Fruit fly (Drosophila melanogaster) whole organism, embryonic: ENCODE results near the gene dysc.

Experiments
- Adf1 ChIP-seq: fragments of 200-800 bp; sonication (Bioruptor generic); IDR thresholded peaks from 2 replicates; pipeline ENCODE4 v1.3.6; 2022; ENCODE audit warnings: missing biosample characterization, missing genetic modification characterization
- Asciz ChIP-seq: fragments of 200-800 bp; sonication (Bioruptor generic); optimal IDR thresholded peaks from 2 replicates; lab custom pipeline; 2017; ENCODE audit warnings: missing biosample characterization, mild to moderate bottlenecking, missing genetic modification characterization, missing genetic modification reagents
- Awh ChIP-seq: fragments of 200-800 bp; sonication (Bioruptor generic); IDR thresholded peaks from 2 replicates; pipeline ENCODE4, ENCODE4 v1.3.6; 2022; ENCODE audit warnings: missing biosample characterization, missing genetic modification characterization
- CG10366 ChIP-seq: fragments of 200-800 bp; sonication (Bioruptor generic); IDR thresholded peaks from 2 replicates; pipeline ENCODE4 v1.3.6; 2022; ENCODE audit warnings: missing biosample characterization, missing genetic modification characterization
- CG11504 ChIP-seq: fragments of 200-800 bp; sonication (Bioruptor generic); optimal IDR thresholded peaks from 3 replicates; lab custom pipeline; 2019; ENCODE audit warnings: missing biosample characterization, mild to moderate bottlenecking, missing genetic modification characterization, moderate library complexity
- CG12071 ChIP-seq: fragments of 200-800 bp; sonication (Bioruptor generic); optimal IDR thresholded peaks from 3 replicates; lab custom pipeline; 2018; ENCODE audit warnings: missing biosample characterization, mild to moderate bottlenecking, missing genetic modification characterization
- CG12769 ChIP-seq: fragments of 200-800 bp; sonication (Bioruptor generic); optimal IDR thresholded peaks from 2 replicates; lab custom pipeline; 2019; ENCODE audit warnings: missing biosample characterization, mild to moderate bottlenecking, missing genetic modification characterization, moderate library complexity
- CG13287 ChIP-seq: fragments of 200-800 bp; sonication (Bioruptor generic); IDR thresholded peaks from 2 replicates; pipeline ENCODE4 v1.3.6; 2022; ENCODE audit warnings: missing biosample characterization, missing genetic modification characterization; ENCODE audit not compliant: partially characterized antibody
- CG14014 ChIP-seq: fragments of 200-800 bp; sonication (Bioruptor generic); IDR thresholded peaks from 2 replicates; pipeline ENCODE4 v1.3.6; 2022; ENCODE audit warnings: missing biosample characterization, missing genetic modification characterization
- CG15514 ChIP-seq: fragments of 200-800 bp; sonication (Bioruptor generic); optimal IDR thresholded peaks from 3 replicates; lab custom pipeline; 2017; ENCODE audit warnings: missing biosample characterization, missing genetic modification characterization, mild to moderate bottlenecking, moderate library complexity, missing genetic modification reagents
- CG17328 ChIP-seq: fragments of 200-800 bp; sonication (Bioruptor generic); IDR thresholded peaks from 2 replicates; pipeline ENCODE4 v1.3.6; 2022; ENCODE audit warnings: missing biosample characterization, missing genetic modification characterization
- CG17361 ChIP-seq: fragments of 200-800 bp; sonication (Bioruptor generic); IDR thresholded peaks from 3 replicates; pipeline ENCODE4 v1.3.6; 2022; ENCODE audit warnings: missing biosample characterization, missing genetic modification characterization
- CG2199 ChIP-seq: fragments of 200-800 bp; sonication (Bioruptor generic); IDR thresholded peaks from 3 replicates; pipeline ENCODE4 v1.3.6; 2022; ENCODE audit warnings: missing biosample characterization, missing genetic modification characterization
- CG4854 ChIP-seq: fragments of 200-800 bp; sonication (Bioruptor generic); optimal IDR thresholded peaks from 2 replicates; lab custom pipeline; 2016; ENCODE audit warnings: missing biosample characterization, missing genetic modification characterization, inconsistent platforms
- CG5180 ChIP-seq: fragments of 200-800 bp; sonication (Bioruptor generic); optimal IDR thresholded peaks from 3 replicates; lab custom pipeline; 2017; ENCODE audit warnings: missing biosample characterization, missing genetic modification characterization, mild to moderate bottlenecking, moderate library complexity, missing genetic modification reagents
- CG6254 ChIP-seq: fragments of 200-800 bp; sonication (Bioruptor generic); optimal IDR thresholded peaks from 3 replicates; lab custom pipeline; 2017; ENCODE audit warnings: mild to moderate bottlenecking, missing biosample characterization, missing genetic modification reagents, missing genetic modification characterization
- CG6272 ChIP-seq: fragments of 200-800 bp; sonication (Bioruptor generic); IDR thresholded peaks from 2 replicates; pipeline ENCODE4 v1.3.6; 2022; ENCODE audit warnings: missing biosample characterization, missing genetic modification characterization
- CG6654 ChIP-seq: fragments of 200-800 bp; sonication (Bioruptor generic); optimal IDR thresholded peaks from 2 replicates; lab custom pipeline; 2017; ENCODE audit warnings: missing biosample characterization, mild to moderate bottlenecking, missing genetic modification characterization
- CG6765 ChIP-seq: fragments of 200-800 bp; sonication (Bioruptor generic); optimal IDR thresholded peaks from 3 replicates; lab custom pipeline; 2017; ENCODE audit warnings: missing biosample characterization, mild to moderate bottlenecking, missing genetic modification characterization
- CG7372 ChIP-seq: fragments of 200-800 bp; sonication (Bioruptor generic); IDR thresholded peaks from 2 replicates; pipeline ENCODE4 v1.3.6; 2022; ENCODE audit warnings: missing biosample characterization, missing genetic modification characterization
- CG8281 ChIP-seq: fragments of 200-800 bp; sonication (Bioruptor generic); optimal IDR thresholded peaks from 2 replicates; lab custom pipeline; 2018; ENCODE audit warnings: missing biosample characterization, mild to moderate bottlenecking, missing genetic modification characterization, moderate library complexity
- CG8388 ChIP-seq: fragments of 200-800 bp; sonication (Bioruptor generic); optimal IDR thresholded peaks from 2 replicates; lab custom pipeline; 2019; ENCODE audit warnings: missing biosample characterization, mild to moderate bottlenecking, missing genetic modification characterization, moderate library complexity
- CG8478 ChIP-seq: fragments of >200 bp; optimal IDR thresholded peaks from 2 replicates; lab custom pipeline; 2018
- CG8944 ChIP-seq: fragments of 200-800 bp; sonication (Bioruptor generic); optimal IDR thresholded peaks from 3 replicates; lab custom pipeline; 2016; ENCODE audit warnings: missing biosample characterization, missing genetic modification characterization
- Dek ChIP-seq: fragments of 200-800 bp; sonication (Bioruptor generic); optimal IDR thresholded peaks from 3 replicates; lab custom pipeline; 2019; ENCODE audit warnings: missing biosample characterization, mild to moderate bottlenecking, missing genetic modification characterization, moderate library complexity
- Doc2 ChIP-seq: fragments of 200-800 bp; sonication (Bioruptor generic); IDR thresholded peaks from 2 replicates; pipeline ENCODE4 v1.3.6; 2022; ENCODE audit warnings: missing biosample characterization, missing genetic modification characterization
- GATAe ChIP-seq: fragments of 200-800 bp; sonication (Bioruptor generic); conservative IDR thresholded peaks from 2 replicates; pipeline ENCODE4 v1.3.6; 2022; ENCODE audit warnings: missing biosample characterization, missing genetic modification characterization
- Gug ChIP-seq: fragments of 200-800 bp; sonication (Bioruptor generic); IDR thresholded peaks from 4 replicates; pipeline ENCODE4 v1.3.6; 2022; ENCODE audit warnings: missing biosample characterization, missing genetic modification characterization
- HLH3B ChIP-seq: fragments of 200-800 bp; sonication (Bioruptor generic); IDR thresholded peaks from 2 replicates; pipeline ENCODE4 v1.3.6; 2022; ENCODE audit warnings: missing biosample characterization, missing genetic modification characterization
- Jarid2 ChIP-seq: fragments of 200-800 bp; sonication (Bioruptor generic); optimal IDR thresholded peaks from 3 replicates; lab custom pipeline; 2017; ENCODE audit warnings: mild to moderate bottlenecking, missing biosample characterization, missing genetic modification reagents, missing genetic modification characterization
- Nf-YC ChIP-seq: fragments of 200-800 bp; optimal IDR thresholded peaks from 3 replicates; lab custom pipeline; 2019; ENCODE audit warnings: missing biosample characterization, mild to moderate bottlenecking, missing genetic modification characterization, moderate library complexity
- Pdp1 ChIP-seq, 2 experiments: fragments of 200-800 bp; sonication (Bioruptor generic); optimal IDR thresholded peaks; 3 replicates each; lab custom pipeline; 2016; ENCODE audit warnings: missing biosample characterization in 2 of 2, missing genetic modification characterization in 2 of 2, mild to moderate bottlenecking in 1 of 2, moderate library complexity in 1 of 2
- Ravus ChIP-seq: fragments of 200-800 bp; sonication (Bioruptor generic); IDR thresholded peaks from 2 replicates; pipeline ENCODE4 v1.3.6; 2022; ENCODE audit warnings: missing biosample characterization, missing genetic modification characterization
- Stat92E ChIP-seq, 3 experiments: fragments of >200 bp in 2 of 3; fragments of 200-800 bp in 1 of 3; sonication (Bioruptor generic) in 1 of 3; optimal IDR thresholded peaks; 2 replicates each; lab custom pipeline; 2017 to 2019; ENCODE audit warnings: missing biosample characterization in 3 of 3, missing genetic modification characterization in 3 of 3, mild to moderate bottlenecking in 1 of 3, moderate library complexity in 1 of 3
- TFAM ChIP-seq: fragments of 200-800 bp; sonication (Bioruptor generic); optimal IDR thresholded peaks from 2 replicates; lab custom pipeline; 2017; ENCODE audit warnings: missing biosample characterization, missing genetic modification characterization, inconsistent platforms
- ap ChIP-seq: fragments of 200-800 bp; sonication (Bioruptor generic); IDR thresholded peaks from 2 replicates; pipeline ENCODE4 v1.3.6; 2022; ENCODE audit warnings: missing biosample characterization, missing genetic modification characterization
- bcd ChIP-seq: fragments of 200-800 bp; sonication (Bioruptor generic); optimal IDR thresholded peaks from 2 replicates; lab custom pipeline; 2017; ENCODE audit warnings: missing biosample characterization, mild to moderate bottlenecking, missing genetic modification characterization
- chinmo ChIP-seq: fragments of 200-800 bp; sonication (Bioruptor generic); IDR thresholded peaks from 4 replicates; pipeline ENCODE4 v1.3.6; 2022; ENCODE audit warnings: missing biosample characterization, missing genetic modification characterization; ENCODE audit not compliant: partially characterized antibody
- dysf ChIP-seq: fragments of 200-800 bp; sonication (Bioruptor generic); IDR thresholded peaks from 3 replicates; pipeline ENCODE4 v1.3.6; 2022; ENCODE audit warnings: missing biosample characterization, missing genetic modification characterization
- fd96Cb ChIP-seq: fragments of 200-800 bp; sonication (Bioruptor generic); optimal IDR thresholded peaks from 2 replicates; lab custom pipeline; 2018; ENCODE audit warnings: missing biosample characterization, mild to moderate bottlenecking, missing genetic modification characterization, moderate library complexity
- inv ChIP-seq: fragments of 200-800 bp; sonication (Bioruptor generic); IDR thresholded peaks from 2 replicates; pipeline ENCODE4 v1.3.6; 2022; ENCODE audit warnings: missing biosample characterization, missing genetic modification characterization; ENCODE audit not compliant: partially characterized antibody
- jumu ChIP-seq: fragments of 200-800 bp; sonication (Bioruptor generic); optimal IDR thresholded peaks from 3 replicates; lab custom pipeline; 2016; ENCODE audit warnings: missing biosample characterization, missing genetic modification characterization
- row ChIP-seq: fragments of 200-800 bp; sonication (Bioruptor generic); IDR thresholded peaks from 3 replicates; pipeline ENCODE4 v1.3.6; 2022; ENCODE audit warnings: missing biosample characterization, missing genetic modification characterization
- sima ChIP-seq: fragments of 200-800 bp; sonication (Bioruptor generic); optimal IDR thresholded peaks from 2 replicates; lab custom pipeline; 2016; ENCODE audit warnings: missing biosample characterization, missing genetic modification characterization
- tgo ChIP-seq: fragments of 200-800 bp; sonication (Bioruptor generic); IDR thresholded peaks from 3 replicates; pipeline ENCODE4 v1.3.6; 2022; ENCODE audit warnings: missing biosample characterization, missing genetic modification characterization
- vvl ChIP-seq: fragments of 200-800 bp; sonication (Bioruptor generic); IDR thresholded peaks from 2 replicates; pipeline ENCODE4 v1.3.6; 2022; ENCODE audit warnings: missing biosample characterization, missing genetic modification characterization

The dysc gene

DNA sequence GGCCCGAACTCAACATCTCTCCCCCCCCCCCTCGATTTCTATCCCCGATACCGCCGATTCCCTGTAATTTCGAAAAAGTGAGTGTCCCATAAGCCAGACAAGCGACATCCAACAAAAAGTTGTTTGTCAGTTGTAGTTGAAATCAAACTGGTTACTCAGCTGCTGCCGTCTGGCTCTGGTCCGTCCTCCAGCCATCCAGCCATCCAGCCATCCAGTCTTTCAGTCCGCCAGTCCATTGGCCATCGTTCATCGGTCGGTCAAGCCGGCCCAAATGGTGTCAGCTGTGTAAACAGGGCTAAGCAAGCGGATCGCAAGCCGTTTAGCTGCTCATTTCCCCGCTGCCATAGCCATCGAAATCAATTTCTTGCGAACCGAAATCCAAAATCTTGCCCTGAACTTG is 21.5 kb downstream of the dysc start:
- TF ChIP-seq jumu (GFP tag; lab: Kevin White, UChicago) = no peak
- peak; percentile 95 for TF ChIP-seq CG8281 (tag; lab: Kevin White, UChicago)
- TF ChIP-seq CG12769 (tag; lab: Kevin White, UChicago) = peak; percentile 77
- TF ChIP-seq, all 482 proteins: peak for 2

DNA sequence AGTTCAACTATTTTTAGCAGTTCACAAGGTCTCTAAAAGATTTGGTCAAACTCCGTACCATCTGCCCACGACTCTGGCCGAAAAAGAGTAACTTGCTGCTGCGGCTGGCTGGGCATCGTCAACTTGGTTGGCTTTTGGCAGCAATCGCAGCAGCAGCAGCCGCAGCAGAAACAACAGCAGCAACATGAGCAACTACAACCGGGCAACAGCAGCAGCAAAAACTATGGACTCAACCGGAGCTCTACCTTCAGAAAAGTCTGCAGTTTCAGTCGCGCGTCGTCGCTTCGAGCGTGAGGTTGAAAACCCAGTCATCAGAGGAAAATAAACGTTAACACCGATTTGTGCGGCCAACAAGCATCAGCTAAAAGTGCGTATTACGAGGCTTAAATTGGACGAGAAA is 24.3 kb downstream of the dysc start, which contains the start of gene CG13737:
TSS of gene CG13737 (plus strand) at position 266 of the 400 bp plus-strand sequence.
- TF ChIP-seq CG12769 (tag; lab: Kevin White, UChicago) (peak; percentile 30), CG2199 (GFP tag; lab: Robert Waterston, UW) (peak; percentile 71; the same call in 2 of the 3 replicates), dysf (0 out of 3 replicates have a peak, but pooled peaks have one; percentile 11), chinmo (GFP tag; lab: Robert Waterston, UW) (peak; percentile 82; the same call in 3 of the 4 replicates), row (GFP tag; lab: Robert Waterston, UW) (peak; percentile 49; the same call in 2 of the 3 replicates), vvl (GFP tag; lab: Robert Waterston, UW) (0 out of 2 replicates have a peak, but pooled peaks have one; percentile 15), CG13287 (0 out of 2 replicates have a peak, but pooled peaks have one; percentile 11), CG6654 (GFP tag; lab: Kevin White, UChicago) (no peak), CG12071 (GFP tag; lab: Kevin White, UChicago) (peak; percentile 11), CG8944 (GFP tag; lab: Kevin White, UChicago) (no peak), Adf1 (GFP tag; lab: Robert Waterston, UW) (peak; percentile 16; the same call in 1 of the 2 replicates), CG10366 (GFP tag; lab: Robert Waterston, UW) (no peak), CG11504 (tag; lab: Kevin White, UChicago) (peak; percentile 70), Jarid2 (GFP tag; lab: Kevin White, UChicago) (peak; percentile 38), tgo (GFP tag; lab: Robert Waterston, UW) (no peak), CG14014 (GFP tag; lab: Robert Waterston, UW) (peak; percentile 9; the same call in 1 of the 2 replicates), CG17328 (0 out of 2 replicates have a peak, but pooled peaks have one; percentile 7), CG6254 (GFP tag; lab: Kevin White, UChicago) (no peak), CG5180 (GFP tag; lab: Kevin White, UChicago) (peak; percentile 6), CG4854 (no peak), Nf-YC (tag; lab: Kevin White, UChicago) (no peak), Doc2 (no peak), GATAe (GFP tag; lab: Robert Waterston, UW) (no peak), Ravus (GFP tag; lab: Robert Waterston, UW) (no peak)

DNA sequence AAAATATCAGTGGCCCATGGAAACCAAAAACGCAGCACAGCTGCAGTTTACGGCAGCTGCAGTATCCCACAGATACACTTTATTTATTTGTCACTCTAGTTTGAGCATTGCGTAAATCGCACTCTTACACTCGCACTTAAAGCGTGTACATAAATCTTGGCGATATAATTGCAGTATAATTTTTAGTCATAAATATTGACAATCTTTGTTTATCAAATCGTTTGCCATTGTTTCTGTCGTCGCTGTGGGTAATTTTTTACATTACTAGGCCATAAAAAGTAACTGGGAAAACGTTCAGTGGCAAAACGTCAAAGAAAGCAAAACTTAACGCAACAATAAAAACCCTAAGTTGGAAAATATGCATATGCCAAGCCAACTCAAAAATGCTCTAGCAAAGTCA is 25.1 kb downstream of the dysc start:
- TF ChIP-seq CG6254 (GFP tag; lab: Kevin White, UChicago) (no peak), Stat92E (GFP tag; optimal IDR thresholded peaks at IDR 0.05; lab: Kevin White, UChicago) (no peak), Asciz (GFP tag; lab: Kevin White, UChicago) (peak; percentile 19), ap (GFP tag; lab: Robert Waterston, UW) (peak; percentile 38), CG8478 (lab: Kevin White, UChicago) (no peak), CG12071 (GFP tag; lab: Kevin White, UChicago) (peak; percentile 17), Pdp1 (GFP tag; optimal IDR thresholded peaks at IDR 0.05; lab: Kevin White, UChicago) (peak in 1 of 2 experiments; percentile 4), row (GFP tag; lab: Robert Waterston, UW) (no peak), CG15514 (GFP tag; lab: Kevin White, UChicago) (no peak), Dek (tag; lab: Kevin White, UChicago) (no peak), CG6272 (no peak), bcd (GFP tag; lab: Kevin White, UChicago) (no peak), sima (GFP tag; lab: Kevin White, UChicago) (no peak), CG7372 (GFP tag; lab: Robert Waterston, UW) (no peak), fd96Cb (tag; lab: Kevin White, UChicago) (peak; percentile 20), CG17361 (no peak), CG6765 (no peak), Awh (GFP tag; lab: Robert Waterston, UW) (0 out of 2 replicates have a peak, but pooled peaks have one; percentile 11), HLH3B (GFP tag; lab: Robert Waterston, UW) (0 out of 2 replicates have a peak, but pooled peaks have one; percentile 29), TFAM (GFP tag; lab: Kevin White, UChicago) (no peak), CG8388 (GFP tag; lab: Kevin White, UChicago) (no peak), inv (no peak), Gug (no peak), chinmo (GFP tag; lab: Robert Waterston, UW) (0 out of 4 replicates have a peak, but pooled peaks have one; percentile 24), CG2199 (GFP tag; lab: Robert Waterston, UW) (peak; percentile 80; the same call in 1 of the 3 replicates)
